Worm (Caenorhabditis elegans) whole organism, early embryonic: ENCODE data around the gene Y67H2A.7.

Source experiments
- ama-1 ChIP-seq: fragments of 150-350 bp; optimal IDR thresholded peaks from 2 replicates; lab custom pipeline; 2014
- flt-1 ChIP-seq: fragments of 200-800 bp; sonication (Bioruptor generic); IDR thresholded peaks from 2 replicates; pipeline ENCODE4 v1.3.6; 2022; ENCODE audit warnings: missing genetic modification characterization, missing compliant biosample characterization
- hmg-4 ChIP-seq: fragments of 200-800 bp; sonication (Bioruptor generic); optimal IDR thresholded peaks from 2 replicates; lab custom pipeline; 2018; ENCODE audit warnings: mild to moderate bottlenecking, missing genetic modification characterization, missing compliant biosample characterization

- no peak for TF ChIP-seq ama-1 (lab: Kevin White, UChicago)
- no peak for TF ChIP-seq hmg-4 (GFP tag; lab: Kevin White, UChicago)
- TF ChIP-seq flt-1: no peak
These were observed 49.7 kb upstream of the Y67H2A.7 start, which contains the start of gene ttr-45 for ce11 chrIV:13253841-13254240.
